Worm (Caenorhabditis elegans) whole organism, late embryonic: ENCODE results near the gene npr-28.

Experiments
- T23F11.4 ChIP-seq: fragments of 200-800 bp; sonication (Bioruptor generic); optimal IDR thresholded peaks from 2 replicates; lab custom pipeline; 2018; ENCODE audit warnings: mild to moderate bottlenecking, missing genetic modification characterization, missing compliant biosample characterization
- ama-1 ChIP-seq: fragments of 150-350 bp; optimal IDR thresholded peaks from 2 replicates; lab custom pipeline; 2014
- ceh-22 ChIP-seq: sonication (generic microtip); optimal IDR thresholded peaks from 2 replicates; lab custom pipeline; 2017; ENCODE audit warnings: missing biosample characterization, missing genetic modification characterization
- ceh-31 ChIP-seq: sonication (generic microtip); optimal IDR thresholded peaks from 2 replicates; lab custom pipeline; 2016; ENCODE audit warnings: missing genetic modification characterization, missing compliant biosample characterization
- ceh-9 ChIP-seq: sonication (generic microtip); optimal IDR thresholded peaks from 2 replicates; lab custom pipeline; 2016; ENCODE audit warnings: mild to moderate bottlenecking, missing genetic modification characterization, inconsistent platforms, missing compliant biosample characterization
- che-1 ChIP-seq: sonication (generic microtip); optimal IDR thresholded peaks from 2 replicates; lab custom pipeline; 2016; ENCODE audit warnings: mild to moderate bottlenecking, missing genetic modification characterization, missing compliant biosample characterization
- lin-11 ChIP-seq: fragments of 200-800 bp; sonication (Bioruptor generic); optimal IDR thresholded peaks from 2 replicates; lab custom pipeline; 2018; ENCODE audit warnings: mild to moderate bottlenecking, missing genetic modification characterization, missing compliant biosample characterization
- mec-3 ChIP-seq: sonication (generic microtip); optimal IDR thresholded peaks from 2 replicates; lab custom pipeline; 2016; ENCODE audit warnings: borderline replicate concordance, missing genetic modification characterization, missing compliant biosample characterization
- nhr-11 ChIP-seq: fragments of 150-350 bp; optimal IDR thresholded peaks from 2 replicates; lab custom pipeline; 2014; ENCODE audit warnings: missing biosample characterization, missing genetic modification characterization
- pag-3 ChIP-seq: sonication (generic microtip); optimal IDR thresholded peaks from 2 replicates; lab custom pipeline; 2016; ENCODE audit warnings: missing compliant biosample characterization, missing genetic modification characterization, borderline replicate concordance
- pha-4 ChIP-seq: fragments of 150-350 bp; optimal IDR thresholded peaks from 2 replicates; lab custom pipeline; 2018; ENCODE audit warnings: missing biosample characterization, missing genetic modification reagents, missing genetic modification characterization
- pqm-1 ChIP-seq: sonication (generic microtip); optimal IDR thresholded peaks from 2 replicates; lab custom pipeline; 2016; ENCODE audit warnings: missing genetic modification characterization, missing compliant biosample characterization
- syd-9 ChIP-seq: sonication (generic microtip); optimal IDR thresholded peaks from 2 replicates; lab custom pipeline; 2016; ENCODE audit warnings: mild to moderate bottlenecking, missing genetic modification characterization, moderate library complexity, missing compliant biosample characterization
- ttx-3 ChIP-seq: sonication (generic microtip); optimal IDR thresholded peaks from 2 replicates; lab custom pipeline; 2016; ENCODE audit warnings: missing genetic modification reagents, missing genetic modification characterization, missing compliant biosample characterization

ce11 chrX:8327800-8328199 is 23.1 kb downstream of the npr-28 start, which contains the start of gene F55E10.4:
- TF ChIP-seq ceh-9 = no peak
- no peak for TF ChIP-seq ttx-3
- TF ChIP-seq ceh-22 (tag; lab: Kevin White, UChicago) = no peak
- no peak for TF ChIP-seq nhr-11 (tag; lab: Kevin White, UChicago)
- TF ChIP-seq ama-1 (lab: Kevin White, UChicago) = no peak
- TF ChIP-seq pag-3 (tag; lab: Kevin White, UChicago) = no peak
- TF ChIP-seq ceh-31 (tag; lab: Kevin White, UChicago) = no peak
- no peak for TF ChIP-seq T23F11.4
- TF ChIP-seq pqm-1 = no peak
- no peak for TF ChIP-seq pha-4 (tag; lab: Kevin White, UChicago)
- TF ChIP-seq lin-11 = no peak
- no peak for TF ChIP-seq mec-3 (tag; lab: Kevin White, UChicago)
- TF ChIP-seq syd-9 (tag; lab: Kevin White, UChicago) = no peak
- TF ChIP-seq che-1 (tag; lab: Kevin White, UChicago) = no peak
